Worm (Caenorhabditis elegans): ENCODE measurements around the gene lgc-43.

Gene lgc-43

ce11 chrIV:10589072-10589471, 10.6 kb downstream of the lgc-43 start, which contains the start of gene C43F9.4:
C43F9.4 (minus strand) TSS chrIV:10589172.
- TF ChIP-seq sox-4 (tag; optimal IDR thresholded peaks at IDR 0.05) (no peak), nhr-76 (tag; optimal IDR thresholded peaks at IDR 0.05) (no peak), hlh-17 (GFP tag; optimal IDR thresholded peaks at IDR 0.05; ENCODE audit: borderline replicate concordance) (no peak), ceh-63 (GFP tag; optimal IDR thresholded peaks at IDR 0.05) (no peak)

- no peak for TF ChIP-seq grh-1 (GFP tag; IDR thresholded peaks at IDR 0.05)
- no peak for TF ChIP-seq nhr-84 (tag; optimal IDR thresholded peaks at IDR 0.05)
- no peak for TF ChIP-seq pag-3 (tag; optimal IDR thresholded peaks at IDR 0.05; ENCODE audit: borderline replicate concordance, insufficient read depth)
These were observed 12.2 kb downstream of the lgc-43 start, which contains the start of the genes C43F9.5 and nkb-2 for ce11 chrIV:10590649-10591048. C43F9.5 (minus strand) TSS chrIV:10590749. nkb-2 (plus strand) TSS chrIV:10590925.

- peak; percentile 24 for TF ChIP-seq dsc-1 (tag; optimal IDR thresholded peaks at IDR 0.05)
- no peak for TF ChIP-seq pag-3 (tag; optimal IDR thresholded peaks at IDR 0.05; ENCODE audit: borderline replicate concordance, insufficient read depth)
- no peak for TF ChIP-seq nhr-84 (tag; optimal IDR thresholded peaks at IDR 0.05)
- no peak for TF ChIP-seq lin-35 (GFP tag; optimal IDR thresholded peaks at IDR 0.05)
- TF ChIP-seq fkh-4 (tag; optimal IDR thresholded peaks at IDR 0.05; ENCODE audit: borderline replicate concordance): no peak
These were observed 15.1 kb downstream of the lgc-43 start, which contains the start of gene C43F9.7 for ce11 chrIV:10593570-10593969. C43F9.7 (minus strand) TSS chrIV:10593670.

- TF ChIP-seq fkh-4 (tag; optimal IDR thresholded peaks at IDR 0.05; ENCODE audit: borderline replicate concordance) (no peak), nhr-77 (tag; optimal IDR thresholded peaks at IDR 0.05) (no peak), nhr-76 (tag; optimal IDR thresholded peaks at IDR 0.05) (no peak), Y116A8C.19 (tag; optimal IDR thresholded peaks at IDR 0.05; ENCODE audit: borderline replicate concordance) (no peak), mef-2 (tag; optimal IDR thresholded peaks at IDR 0.05) (no peak), nhr-85 (tag) (no peak), tlp-1 (tag; optimal IDR thresholded peaks at IDR 0.05) (no peak), fkh-8 (tag; optimal IDR thresholded peaks at IDR 0.05) (no peak)
These were observed 18.0 kb downstream of the lgc-43 start, which contains the start of gene C43F9.11 for ce11 chrIV:10596505-10596904. C43F9.11 (plus strand) TSS chrIV:10596805.

- no peak for TF ChIP-seq efl-1 (optimal IDR thresholded peaks at IDR 0.05)
- TF ChIP-seq efl-1 (GFP tag; optimal IDR thresholded peaks at IDR 0.05 in 1 of 2): no peak
- TF ChIP-seq lin-13 (GFP tag; optimal IDR thresholded peaks at IDR 0.05): no peak
- no peak for TF ChIP-seq zip-4 (GFP tag; optimal IDR thresholded peaks at IDR 0.05)
- no peak for TF ChIP-seq egl-27 (tag; optimal IDR thresholded peaks at IDR 0.05)
- TF ChIP-seq unc-130 (tag; optimal IDR thresholded peaks at IDR 0.05): no peak
- TF ChIP-seq ceh-88 (GFP tag; IDR thresholded peaks at IDR 0.05): no peak
- TF ChIP-seq elt-2 (tag; optimal IDR thresholded peaks at IDR 0.05): no peak
- no peak for TF ChIP-seq nhr-20 (tag; optimal IDR thresholded peaks at IDR 0.05)
- TF ChIP-seq fkh-10 (GFP tag; optimal IDR thresholded peaks at IDR 0.05): no peak
- TF ChIP-seq grh-1 (GFP tag; IDR thresholded peaks at IDR 0.05): no peak
- TF ChIP-seq unc-98 (GFP tag; IDR thresholded peaks at IDR 0.05): no peak
These were observed 21.5 kb downstream of the lgc-43 start, which contains the start of gene R09H10.1 for ce11 chrIV:10599983-10600382. R09H10.1 (plus strand) TSS chrIV:10600283.

- no peak for TF ChIP-seq nhr-71 (tag; optimal IDR thresholded peaks at IDR 0.05)
- no peak for TF ChIP-seq lir-3 (tag; optimal IDR thresholded peaks at IDR 0.05; ENCODE audit: poor library complexity)
- TF ChIP-seq nhr-19 (GFP tag; conservative IDR thresholded peaks at IDR 0.05): no peak
- TF ChIP-seq ets-5 (GFP tag; IDR thresholded peaks at IDR 0.05): no peak
- no peak for TF ChIP-seq skn-1 (tag; optimal IDR thresholded peaks at IDR 0.05)
- TF ChIP-seq C34B4.2 (tag; optimal IDR thresholded peaks at IDR 0.05): no peak
- TF ChIP-seq nhr-28 (tag; optimal IDR thresholded peaks at IDR 0.05): no peak
These were observed 24.2 kb downstream of the lgc-43 start, which contains the start of gene R09H10.2 for ce11 chrIV:10602644-10603043. R09H10.2 (plus strand) TSS chrIV:10602944.

Data from whole organism, L1 larva.